Worm (Caenorhabditis elegans) whole organism, mixed stage, embryonic: Measurements from ENCODE around the gene srw-39.

Experiments used
- M03D4.4 ChIP-seq: sonication (generic microtip); optimal IDR thresholded peaks from 2 replicates; lab custom pipeline; 2017; ENCODE audit warnings: mild to moderate bottlenecking, missing genetic modification characterization, missing compliant biosample characterization
- blmp-1 ChIP-seq: fragments of 150-350 bp; optimal IDR thresholded peaks from 2 replicates; lab custom pipeline; 2014; ENCODE audit warnings: missing biosample characterization, missing genetic modification characterization
- ceh-39 ChIP-seq: fragments of 150-350 bp; optimal IDR thresholded peaks from 2 replicates; lab custom pipeline; 2014; ENCODE audit warnings: missing biosample characterization, missing genetic modification characterization
- ceh-43 ChIP-seq: fragments of 200-800 bp; sonication (Bioruptor generic); optimal IDR thresholded peaks from 2 replicates; lab custom pipeline; 2018; ENCODE audit warnings: mild to moderate bottlenecking, missing genetic modification characterization, moderate library complexity, missing compliant biosample characterization
- ceh-83 ChIP-seq: fragments of 200-800 bp; sonication (Bioruptor generic); optimal IDR thresholded peaks from 2 replicates; lab custom pipeline; 2018; ENCODE audit warnings: mild to moderate bottlenecking, missing genetic modification characterization, missing compliant biosample characterization
- ces-1 ChIP-seq: fragments of 150-350 bp; optimal IDR thresholded peaks from 2 replicates; lab custom pipeline; 2014; ENCODE audit warnings: missing biosample characterization, missing genetic modification reagents, missing genetic modification characterization
- cnd-1 ChIP-seq: fragments of 200-800 bp; sonication (Bioruptor generic); optimal IDR thresholded peaks from 2 replicates; lab custom pipeline; 2018; ENCODE audit warnings: mild to moderate bottlenecking, missing genetic modification characterization, missing compliant biosample characterization
- drap-1 ChIP-seq: fragments of 200-800 bp; sonication (Bioruptor generic); optimal IDR thresholded peaks from 3 replicates; lab custom pipeline; 2018; ENCODE audit warnings: mild to moderate bottlenecking, missing genetic modification characterization, missing compliant biosample characterization
- elt-1 ChIP-seq: sonication (generic microtip); optimal IDR thresholded peaks from 2 replicates; lab custom pipeline; 2017; ENCODE audit warnings: missing genetic modification characterization, mild to moderate bottlenecking, missing compliant biosample characterization, antibody characterized with exemption, moderate library complexity, borderline replicate concordance; ENCODE audit not compliant: insufficient read depth
- elt-3 ChIP-seq: fragments of 150-350 bp; optimal IDR thresholded peaks from 2 replicates; lab custom pipeline; 2014; ENCODE audit warnings: missing biosample characterization, missing genetic modification characterization
- flh-1 ChIP-seq: fragments of 200-800 bp; sonication (Bioruptor generic); optimal IDR thresholded peaks from 2 replicates; lab custom pipeline; 2018; ENCODE audit warnings: mild to moderate bottlenecking, missing genetic modification characterization, moderate library complexity, missing compliant biosample characterization
- hlh-1 ChIP-seq: fragments of 150-350 bp; optimal IDR thresholded peaks from 2 replicates; lab custom pipeline; 2014; ENCODE audit warnings: missing biosample characterization, missing genetic modification reagents, missing genetic modification characterization
- lin-13 ChIP-seq: fragments of 150-350 bp; optimal IDR thresholded peaks from 2 replicates; lab custom pipeline; 2014; ENCODE audit warnings: missing biosample characterization, missing genetic modification characterization
- lsy-2 ChIP-seq: fragments of 150-350 bp; optimal IDR thresholded peaks from 2 replicates; lab custom pipeline; 2014; ENCODE audit warnings: missing biosample characterization, missing genetic modification characterization
- mab-5 ChIP-seq: fragments of 150-350 bp; optimal IDR thresholded peaks from 2 replicates; lab custom pipeline; 2014; ENCODE audit warnings: missing biosample characterization, missing genetic modification characterization
- mls-2 ChIP-seq: sonication (generic microtip); optimal IDR thresholded peaks from 2 replicates; lab custom pipeline; 2016; ENCODE audit warnings: mild to moderate bottlenecking, missing genetic modification characterization, moderate library complexity, missing compliant biosample characterization
- nhr-12 ChIP-seq: fragments of 150-350 bp; optimal IDR thresholded peaks from 2 replicates; lab custom pipeline; 2014; ENCODE audit warnings: missing biosample characterization, missing genetic modification characterization
- nhr-2 ChIP-seq: fragments of 150-350 bp; optimal IDR thresholded peaks from 2 replicates; lab custom pipeline; 2014; ENCODE audit warnings: missing biosample characterization, missing genetic modification characterization
- nhr-237 ChIP-seq: fragments of 150-350 bp; optimal IDR thresholded peaks from 2 replicates; lab custom pipeline; 2014; ENCODE audit warnings: missing biosample characterization, missing genetic modification characterization
- nhr-28 ChIP-seq: fragments of 150-350 bp; optimal IDR thresholded peaks from 2 replicates; lab custom pipeline; 2014; ENCODE audit warnings: missing biosample characterization, missing genetic modification characterization
- nhr-76 ChIP-seq: sonication (generic microtip); optimal IDR thresholded peaks from 2 replicates; lab custom pipeline; 2017; ENCODE audit warnings: missing biosample characterization, missing genetic modification characterization
- pha-4 ChIP-seq: fragments of 150-350 bp; optimal IDR thresholded peaks from 2 replicates; lab custom pipeline; 2018; ENCODE audit warnings: missing biosample characterization, missing genetic modification reagents, missing genetic modification characterization
- sem-2 ChIP-seq: fragments of 200-800 bp; sonication (Bioruptor generic); optimal IDR thresholded peaks from 2 replicates; lab custom pipeline; 2018; ENCODE audit warnings: mild to moderate bottlenecking, missing genetic modification characterization, missing compliant biosample characterization
- snpc-4 ChIP-seq: fragments of 150-350 bp; optimal IDR thresholded peaks from 2 replicates; lab custom pipeline; 2014; ENCODE audit warnings: missing biosample characterization, missing genetic modification characterization
- sptf-1 ChIP-seq: sonication (generic microtip); optimal IDR thresholded peaks from 2 replicates; lab custom pipeline; 2017; ENCODE audit warnings: mild to moderate bottlenecking, missing genetic modification characterization, moderate library complexity, missing compliant biosample characterization
- tbx-8 ChIP-seq: fragments of 200-800 bp; sonication (Bioruptor generic); optimal IDR thresholded peaks from 2 replicates; lab custom pipeline; 2018; ENCODE audit warnings: mild to moderate bottlenecking, missing genetic modification characterization, moderate library complexity, missing compliant biosample characterization
- unc-120 ChIP-seq: sonication (generic microtip); optimal IDR thresholded peaks from 2 replicates; lab custom pipeline; 2017; ENCODE audit warnings: missing genetic modification characterization, missing compliant biosample characterization; ENCODE audit not compliant: poor library complexity, severe bottlenecking
- unc-39 ChIP-seq: fragments of 150-350 bp; optimal IDR thresholded peaks from 2 replicates; lab custom pipeline; 2014; ENCODE audit warnings: missing biosample characterization, missing genetic modification characterization
- unc-62 ChIP-seq: fragments of 150-350 bp; optimal IDR thresholded peaks from 2 replicates; lab custom pipeline; 2014; ENCODE audit warnings: missing biosample characterization, missing genetic modification reagents, missing genetic modification characterization
- zip-8 ChIP-seq: fragments of 150-350 bp; optimal IDR thresholded peaks from 2 replicates; lab custom pipeline; 2014; ENCODE audit warnings: missing biosample characterization, missing genetic modification characterization
- ztf-11 ChIP-seq: fragments of 150-350 bp; optimal IDR thresholded peaks from 2 replicates; lab custom pipeline; 2014; ENCODE audit warnings: missing biosample characterization, missing genetic modification characterization

srw-39 gene

ce11 chrV:20138407-20139044 lies 33.3 kb downstream of the srw-39 start, which contains the start of gene Y113G7A.14:
TSS of gene Y113G7A.14 (minus strand) at chrV:20138457.
- TF ChIP-seq nhr-12 (tag; lab: Kevin White, UChicago) (no peak), snpc-4 (tag; lab: Kevin White, UChicago) (no peak), mab-5 (tag; lab: Kevin White, UChicago) (no peak), ceh-39 (tag; lab: Kevin White, UChicago) (no peak), flh-1 (GFP tag; lab: Kevin White, UChicago) (no peak), drap-1 (GFP tag; lab: Kevin White, UChicago) (no peak), unc-120 (no peak), tbx-8 (GFP tag; lab: Kevin White, UChicago) (no peak), pha-4 (tag; lab: Kevin White, UChicago) (no peak), nhr-76 (tag; lab: Kevin White, UChicago) (no peak), lin-13 (tag; lab: Kevin White, UChicago) (no peak)

- TF ChIP-seq nhr-28 (tag; lab: Kevin White, UChicago), result no peak
- no peak for TF ChIP-seq ceh-43 (GFP tag; lab: Kevin White, UChicago)
These were observed 36.6 kb downstream of the srw-39 start, which contains the start of gene Y113G7A.22 for ce11 chrV:20135247-20135646. TSS of gene Y113G7A.22 (minus strand) at chrV:20135347.

ce11 chrV:20134797-20135196 lies 37.0 kb downstream of the srw-39 start:
- TF ChIP-seq unc-120 (no peak), ceh-83 (no peak), sptf-1 (tag; lab: Kevin White, UChicago) (no peak), cnd-1 (tag; lab: Kevin White, UChicago) (no peak), ceh-39 (tag; lab: Kevin White, UChicago) (no peak), lsy-2 (tag; lab: Kevin White, UChicago) (no peak), elt-1 (tag; lab: Kevin White, UChicago) (no peak), elt-3 (tag; lab: Kevin White, UChicago) (no peak), nhr-28 (tag; lab: Kevin White, UChicago) (no peak), ceh-43 (GFP tag; lab: Kevin White, UChicago) (no peak), drap-1 (GFP tag; lab: Kevin White, UChicago) (no peak), blmp-1 (tag; lab: Kevin White, UChicago) (no peak), tbx-8 (GFP tag; lab: Kevin White, UChicago) (no peak), nhr-237 (tag; lab: Kevin White, UChicago) (no peak), unc-62 (no peak), nhr-12 (tag; lab: Kevin White, UChicago) (no peak), nhr-2 (tag; lab: Kevin White, UChicago) (no peak), zip-8 (tag; lab: Kevin White, UChicago) (no peak), unc-39 (tag; lab: Kevin White, UChicago) (no peak), sem-2 (no peak)

- TF ChIP-seq unc-39 (tag; lab: Kevin White, UChicago) (no peak), tbx-8 (GFP tag; lab: Kevin White, UChicago) (no peak), mls-2 (tag; lab: Kevin White, UChicago) (no peak), drap-1 (GFP tag; lab: Kevin White, UChicago) (no peak), lin-13 (tag; lab: Kevin White, UChicago) (no peak), sptf-1 (tag; lab: Kevin White, UChicago) (no peak), M03D4.4 (tag; lab: Kevin White, UChicago) (no peak), flh-1 (GFP tag; lab: Kevin White, UChicago) (no peak), ceh-83 (no peak), lsy-2 (tag; lab: Kevin White, UChicago) (no peak), hlh-1 (no peak), elt-3 (tag; lab: Kevin White, UChicago) (no peak), sem-2 (no peak), blmp-1 (tag; lab: Kevin White, UChicago) (no peak), ceh-39 (tag; lab: Kevin White, UChicago) (no peak), ces-1 (GFP tag; lab: Kevin White, UChicago) (no peak), ztf-11 (tag; lab: Kevin White, UChicago) (no peak), cnd-1 (tag; lab: Kevin White, UChicago) (no peak)
These were observed 38.7 kb downstream of the srw-39 start, which contains the start of gene ssu-1 for ce11 chrV:20133163-20133562. TSS of gene ssu-1 (minus strand) at chrV:20133263.
